Worm (Caenorhabditis elegans): Measurements from ENCODE around the gene F23F12.12.

ce11 chrIII:6479439-6479838 lies 28.5 kb upstream of the F23F12.12 start:
- TF ChIP-seq nfya-1 (tag; optimal IDR thresholded peaks at IDR 0.05; ENCODE audit: borderline replicate concordance, insufficient read depth) (no peak), nhr-27 (tag; optimal IDR thresholded peaks at IDR 0.05) (no peak), D2030.7 (GFP tag; IDR thresholded peaks at IDR 0.05) (no peak), lin-40 (tag; optimal IDR thresholded peaks at IDR 0.05) (no peak), attf-6 (GFP tag; IDR thresholded peaks at IDR 0.05) (no peak), dpl-1 (GFP tag; optimal IDR thresholded peaks at IDR 0.05) (no peak), aptf-2 (GFP tag; conservative IDR thresholded peaks at IDR 0.05) (no peak), egl-18 (GFP tag; IDR thresholded peaks at IDR 0.05) (no peak), F55B11.4 (tag; optimal IDR thresholded peaks at IDR 0.05; ENCODE audit: borderline replicate concordance, insufficient read depth) (no peak), nhr-80 (tag; optimal IDR thresholded peaks at IDR 0.05) (no peak), B0019.2 (GFP tag; conservative IDR thresholded peaks at IDR 0.05) (no peak)
